Worm (Caenorhabditis elegans) whole organism, mixed stage, embryonic: ENCODE data around the gene ckk-1.

Experiments
- blmp-1 ChIP-seq: fragments of 150-350 bp; optimal IDR thresholded peaks from 2 replicates; lab custom pipeline; 2014; ENCODE audit warnings: missing biosample characterization, missing genetic modification characterization
- lin-13 ChIP-seq: fragments of 150-350 bp; optimal IDR thresholded peaks from 2 replicates; lab custom pipeline; 2014; ENCODE audit warnings: missing biosample characterization, missing genetic modification characterization
- lsy-2 ChIP-seq: fragments of 150-350 bp; optimal IDR thresholded peaks from 2 replicates; lab custom pipeline; 2014; ENCODE audit warnings: missing biosample characterization, missing genetic modification characterization
- nhr-2 ChIP-seq: fragments of 150-350 bp; optimal IDR thresholded peaks from 2 replicates; lab custom pipeline; 2014; ENCODE audit warnings: missing biosample characterization, missing genetic modification characterization
- nhr-76 ChIP-seq: sonication (generic microtip); optimal IDR thresholded peaks from 2 replicates; lab custom pipeline; 2017; ENCODE audit warnings: missing biosample characterization, missing genetic modification characterization
- pha-4 ChIP-seq: fragments of 150-350 bp; optimal IDR thresholded peaks from 2 replicates; lab custom pipeline; 2018; ENCODE audit warnings: missing biosample characterization, missing genetic modification reagents, missing genetic modification characterization
- unc-39 ChIP-seq: fragments of 150-350 bp; optimal IDR thresholded peaks from 2 replicates; lab custom pipeline; 2014; ENCODE audit warnings: missing biosample characterization, missing genetic modification characterization

ce11 chrIII:5697963-5698730, 62.9 kb downstream of the ckk-1 start, which contains the start of the genes lgg-3 and rgs-5:
- TF ChIP-seq lin-13 (tag; lab: Kevin White, UChicago) = no peak
- TF ChIP-seq nhr-76 = no peak
- peak; percentile 31 for TF ChIP-seq lsy-2 (tag; lab: Kevin White, UChicago)
- TF ChIP-seq blmp-1 (tag; lab: Kevin White, UChicago) = no peak
- TF ChIP-seq unc-39 (tag; lab: Kevin White, UChicago) = no peak
- no peak for TF ChIP-seq nhr-2 (tag; lab: Kevin White, UChicago)
- no peak for TF ChIP-seq pha-4
